Fruit fly (Drosophila melanogaster) whole organism, embryonic: ENCODE data around the gene CG13884.

Experiments
- Adf1 ChIP-seq: fragments of 200-800 bp; sonication (Bioruptor generic); IDR thresholded peaks from 2 replicates; pipeline ENCODE4 v1.3.6; 2022; ENCODE audit warnings: missing biosample characterization, missing genetic modification characterization
- Aef1 ChIP-seq: fragments of 200-800 bp; sonication (Bioruptor generic); IDR thresholded peaks from 3 replicates; pipeline ENCODE4 v1.3.6; 2022; ENCODE audit warnings: missing biosample characterization, missing genetic modification characterization
- BEAF-32 ChIP-seq: fragments of 200-800 bp; sonication (Bioruptor generic); optimal IDR thresholded peaks from 3 replicates; lab custom pipeline; 2017; ENCODE audit warnings: missing biosample characterization, missing genetic modification characterization, mild to moderate bottlenecking, moderate library complexity, missing genetic modification reagents
- Bdp1 ChIP-seq: fragments of 200-800 bp; sonication (Bioruptor generic); optimal IDR thresholded peaks from 3 replicates; lab custom pipeline; 2016; ENCODE audit warnings: missing biosample characterization, missing genetic modification characterization
- CG10267 ChIP-seq: fragments of 200-800 bp; sonication (Bioruptor generic); optimal IDR thresholded peaks from 2 replicates; lab custom pipeline; 2018; ENCODE audit warnings: missing biosample characterization, mild to moderate bottlenecking, missing genetic modification characterization, moderate library complexity
- CG10565 ChIP-seq: fragments of 200-800 bp; sonication (Bioruptor generic); optimal IDR thresholded peaks from 3 replicates; lab custom pipeline; 2016; ENCODE audit warnings: missing biosample characterization, mild to moderate bottlenecking, missing genetic modification characterization
- CG12155 ChIP-seq: fragments of 200-800 bp; sonication (Bioruptor generic); optimal IDR thresholded peaks from 3 replicates; lab custom pipeline; 2016; ENCODE audit warnings: missing biosample characterization, missing genetic modification characterization
- CG12391 ChIP-seq: fragments of 200-800 bp; sonication (Bioruptor generic); optimal IDR thresholded peaks from 3 replicates; lab custom pipeline; 2018; ENCODE audit warnings: missing biosample characterization, mild to moderate bottlenecking, missing genetic modification characterization, moderate library complexity
- CG13287 ChIP-seq: fragments of 200-800 bp; sonication (Bioruptor generic); IDR thresholded peaks from 2 replicates; pipeline ENCODE4 v1.3.6; 2022; ENCODE audit warnings: missing biosample characterization, missing genetic modification characterization; ENCODE audit not compliant: partially characterized antibody
- CG14050 ChIP-seq: fragments of 200-800 bp; sonication (Bioruptor generic); IDR thresholded peaks from 3 replicates; pipeline ENCODE4 v1.3.6; 2022; ENCODE audit warnings: missing biosample characterization, missing genetic modification characterization
- CG14667 ChIP-seq: fragments of 200-800 bp; sonication (Bioruptor generic); IDR thresholded peaks from 2 replicates; pipeline ENCODE4 v1.3.6; 2022; ENCODE audit warnings: missing biosample characterization, missing genetic modification characterization
- CG15011 ChIP-seq: fragments of 200-800 bp; sonication (Bioruptor generic); optimal IDR thresholded peaks from 3 replicates; lab custom pipeline; 2018; ENCODE audit warnings: missing biosample characterization, mild to moderate bottlenecking, missing genetic modification characterization
- CG16863 ChIP-seq: fragments of 200-800 bp; sonication (Bioruptor generic); optimal IDR thresholded peaks from 3 replicates; lab custom pipeline; 2016; ENCODE audit warnings: missing biosample characterization, missing genetic modification characterization
- CG2199 ChIP-seq: fragments of 200-800 bp; sonication (Bioruptor generic); IDR thresholded peaks from 3 replicates; pipeline ENCODE4 v1.3.6; 2022; ENCODE audit warnings: missing biosample characterization, missing genetic modification characterization
- CG3163 ChIP-seq: fragments of 200-800 bp; sonication (Bioruptor generic); optimal IDR thresholded peaks from 3 replicates; lab custom pipeline; 2016; ENCODE audit warnings: missing biosample characterization, missing genetic modification characterization
- CG32767 ChIP-seq: fragments of 200-800 bp; sonication (Bioruptor generic); IDR thresholded peaks from 2 replicates; pipeline ENCODE4 v1.3.6; 2022; ENCODE audit warnings: missing biosample characterization, missing genetic modification characterization
- CG33213 ChIP-seq: fragments of 200-800 bp; sonication (Bioruptor generic); optimal IDR thresholded peaks from 3 replicates; lab custom pipeline; 2016; ENCODE audit warnings: missing biosample characterization, missing genetic modification characterization
- CG34224 ChIP-seq: fragments of 200-800 bp; sonication (Bioruptor generic); IDR thresholded peaks from 3 replicates; pipeline ENCODE4 v1.3.6; 2022; ENCODE audit warnings: missing biosample characterization, missing genetic modification characterization; ENCODE audit not compliant: partially characterized antibody
- CG4424 ChIP-seq: fragments of 200-800 bp; sonication (Bioruptor generic); optimal IDR thresholded peaks from 3 replicates; lab custom pipeline; 2016; ENCODE audit warnings: missing biosample characterization, missing genetic modification characterization
- CG6654 ChIP-seq: fragments of 200-800 bp; sonication (Bioruptor generic); optimal IDR thresholded peaks from 2 replicates; lab custom pipeline; 2017; ENCODE audit warnings: missing biosample characterization, mild to moderate bottlenecking, missing genetic modification characterization
- CG9215 ChIP-seq: fragments of 200-800 bp; sonication (Bioruptor generic); IDR thresholded peaks from 2 replicates; pipeline ENCODE4 v1.3.6; 2022; ENCODE audit warnings: missing biosample characterization, missing genetic modification characterization
- CG9727 ChIP-seq: fragments of 200-800 bp; sonication (Bioruptor generic); optimal IDR thresholded peaks from 3 replicates; lab custom pipeline; 2017; ENCODE audit warnings: missing biosample characterization, mild to moderate bottlenecking, missing genetic modification characterization
- Dll ChIP-seq: fragments of 200-800 bp; sonication (Bioruptor generic); IDR thresholded peaks from 4 replicates; pipeline ENCODE4 v1.3.6; 2022; ENCODE audit warnings: missing biosample characterization, missing genetic modification characterization; ENCODE audit not compliant: partially characterized antibody
- Doc3 ChIP-seq: fragments of 200-800 bp; sonication (Bioruptor generic); IDR thresholded peaks from 3 replicates; pipeline ENCODE4 v1.3.6; 2022; ENCODE audit warnings: missing biosample characterization, missing genetic modification characterization; ENCODE audit not compliant: partially characterized antibody
- Dp ChIP-seq: fragments of 200-800 bp; sonication (Bioruptor generic); optimal IDR thresholded peaks from 2 replicates; lab custom pipeline; 2018; ENCODE audit warnings: missing biosample characterization, mild to moderate bottlenecking, missing genetic modification characterization, moderate library complexity
- E2f1 ChIP-seq: fragments of 200-800 bp; sonication (Bioruptor generic); IDR thresholded peaks from 2 replicates; pipeline ENCODE4 v1.3.6; 2022; ENCODE audit warnings: missing biosample characterization, missing genetic modification characterization
- E2f2 ChIP-seq: fragments of 200-800 bp; sonication (Bioruptor generic); IDR thresholded peaks from 2 replicates; pipeline ENCODE4 v1.3.6; 2022; ENCODE audit warnings: missing biosample characterization, missing genetic modification characterization
- Hmx ChIP-seq: fragments of 200-800 bp; sonication (Bioruptor generic); optimal IDR thresholded peaks from 2 replicates; lab custom pipeline; 2016; ENCODE audit warnings: missing biosample characterization, missing genetic modification characterization
- PHDP ChIP-seq: fragments of 200-800 bp; sonication (Bioruptor generic); optimal IDR thresholded peaks from 3 replicates; lab custom pipeline; 2018; ENCODE audit warnings: missing biosample characterization, mild to moderate bottlenecking, missing genetic modification characterization, moderate library complexity
- Ravus ChIP-seq: fragments of 200-800 bp; sonication (Bioruptor generic); IDR thresholded peaks from 2 replicates; pipeline ENCODE4 v1.3.6; 2022; ENCODE audit warnings: missing biosample characterization, missing genetic modification characterization
- Scr ChIP-seq: fragments of 200-800 bp; sonication (Bioruptor generic); IDR thresholded peaks from 2 replicates; pipeline ENCODE4 v1.3.6; 2022; ENCODE audit warnings: missing biosample characterization, missing genetic modification characterization; ENCODE audit not compliant: partially characterized antibody
- Sox102F ChIP-seq: fragments of 200-800 bp; sonication (Bioruptor generic); optimal IDR thresholded peaks from 2 replicates; lab custom pipeline; 2018; ENCODE audit warnings: missing biosample characterization, mild to moderate bottlenecking, missing genetic modification characterization, moderate library complexity
- Sry-δ ChIP-seq: fragments of 200-800 bp; sonication (Bioruptor generic); optimal IDR thresholded peaks from 2 replicates; lab custom pipeline; 2016; ENCODE audit warnings: missing biosample characterization, missing genetic modification characterization
- Usf ChIP-seq: fragments of 200-800 bp; sonication (Bioruptor generic); optimal IDR thresholded peaks from 2 replicates; lab custom pipeline; 2017; ENCODE audit warnings: missing genotype, missing biosample characterization, missing genetic modification characterization
- ab ChIP-seq: fragments of 200-800 bp; sonication (Bioruptor generic); optimal IDR thresholded peaks from 2 replicates; lab custom pipeline; 2016; ENCODE audit warnings: missing biosample characterization, missing genetic modification characterization
- amos ChIP-seq: fragments of 200-800 bp; sonication (Bioruptor generic); IDR thresholded peaks from 2 replicates; pipeline ENCODE4 v1.3.6; 2022; ENCODE audit warnings: missing biosample characterization, missing genetic modification characterization; ENCODE audit not compliant: partially characterized antibody
- br ChIP-seq: fragments of >200 bp; optimal IDR thresholded peaks from 2 replicates; lab custom pipeline; 2017
- en ChIP-seq: fragments of 200-800 bp; sonication (Bioruptor generic); optimal IDR thresholded peaks from 2 replicates; lab custom pipeline; 2016; ENCODE audit warnings: missing biosample characterization, missing genetic modification characterization
- ewg ChIP-seq: fragments of 200-800 bp; sonication (Bioruptor generic); optimal IDR thresholded peaks from 3 replicates; lab custom pipeline; 2017; ENCODE audit warnings: mild to moderate bottlenecking, missing biosample characterization, missing genetic modification reagents, missing genetic modification characterization
- hbn ChIP-seq: fragments of 200-800 bp; sonication (Bioruptor generic); IDR thresholded peaks from 2 replicates; pipeline ENCODE4 v1.3.6; 2022; ENCODE audit warnings: missing biosample characterization, missing genetic modification characterization; ENCODE audit not compliant: partially characterized antibody
- ind ChIP-seq: fragments of 200-800 bp; sonication (Bioruptor generic); optimal IDR thresholded peaks from 3 replicates; lab custom pipeline; 2016; ENCODE audit warnings: missing biosample characterization, missing genetic modification characterization
- odd ChIP-seq: fragments of 200-800 bp; sonication (Bioruptor generic); optimal IDR thresholded peaks from 2 replicates; lab custom pipeline; 2017; ENCODE audit warnings: missing biosample characterization, mild to moderate bottlenecking, missing genetic modification characterization
- pho ChIP-seq: fragments of 200-800 bp; sonication (Bioruptor generic); optimal IDR thresholded peaks from 2 replicates; lab custom pipeline; 2016; ENCODE audit warnings: missing biosample characterization, missing genetic modification characterization
- sens ChIP-seq: fragments of 200-800 bp; sonication (Bioruptor generic); peaks from one replicate; lab custom pipeline; 2016; ENCODE audit warnings: missing biosample characterization, missing genetic modification characterization
- sens-2 ChIP-seq: fragments of 200-800 bp; sonication (Bioruptor generic); IDR thresholded peaks from 2 replicates; pipeline ENCODE4 v1.3.6; 2022; ENCODE audit warnings: missing biosample characterization, missing genetic modification characterization
- sr ChIP-seq: fragments of 200-800 bp; sonication (Bioruptor generic); IDR thresholded peaks from 3 replicates; pipeline ENCODE4 v1.3.6; 2022; ENCODE audit warnings: missing biosample characterization, missing genetic modification characterization
- trh ChIP-seq: fragments of 200-800 bp; sonication (Bioruptor generic); optimal IDR thresholded peaks from 2 replicates; lab custom pipeline; 2016; ENCODE audit warnings: missing biosample characterization, missing genetic modification characterization
- unc-4 ChIP-seq: fragments of 200-800 bp; sonication (Bioruptor generic); IDR thresholded peaks from 2 replicates; pipeline ENCODE4 v1.3.6; 2022; ENCODE audit warnings: missing biosample characterization, missing genetic modification characterization; ENCODE audit not compliant: partially characterized antibody
- wor ChIP-seq: fragments of 200-800 bp; sonication (Bioruptor generic); IDR thresholded peaks from 2 replicates; pipeline ENCODE4 v1.3.6; 2022; ENCODE audit warnings: missing biosample characterization, missing genetic modification characterization

CG13884 gene

dm6 chr3L:356016-356472, 10.2 kb downstream of the CG13884 start, which contains the start of gene CG1231:
TSS of gene CG1231 (plus strand) at chr3L:356422.
- TF ChIP-seq Scr (GFP tag; lab: Robert Waterston, UW) (peak; percentile 52), sens-2 (GFP tag; lab: Robert Waterston, UW) (no peak), Dll (GFP tag; lab: Robert Waterston, UW) (peak; percentile 58; the same call in 2 of the 4 replicates), Sry-δ (GFP tag; lab: Kevin White, UChicago) (peak; percentile 1), unc-4 (GFP tag; lab: Robert Waterston, UW) (peak; percentile 60), BEAF-32 (GFP tag; lab: Kevin White, UChicago) (peak; percentile 39), en (no peak), amos (GFP tag; lab: Robert Waterston, UW) (peak; percentile 16; the same call in 1 of the 2 replicates), sens (GFP tag; lab: Kevin White, UChicago) (peak; percentile 46), CG13287 (GFP tag; lab: Robert Waterston, UW) (peak; percentile 66), Doc3 (GFP tag; lab: Robert Waterston, UW) (peak; percentile 52; the same call in 1 of the 3 replicates), ewg (GFP tag; lab: Kevin White, UChicago) (peak; percentile 8), Aef1 (no peak), Dp (peak; percentile 23), hbn (GFP tag; lab: Robert Waterston, UW) (peak; percentile 27; the same call in 1 of the 2 replicates), CG34224 (peak; percentile 20; the same call in 1 of the 3 replicates), CG12391 (no peak), E2f2 (GFP tag; lab: Robert Waterston, UW) (peak; percentile 57), CG15011 (GFP tag; lab: Kevin White, UChicago) (no peak)
- TF ChIP-seq, all 482 proteins: peak for 14

- TF ChIP-seq Bdp1 (GFP tag; lab: Kevin White, UChicago) (peak; percentile 25), sr (GFP tag; lab: Robert Waterston, UW) (no peak), Aef1 (peak; percentile 75), PHDP (tag; lab: Kevin White, UChicago) (no peak), CG10565 (GFP tag; lab: Kevin White, UChicago) (no peak), ind (GFP tag; lab: Kevin White, UChicago) (no peak), CG9215 (GFP tag; lab: Robert Waterston, UW) (peak; percentile 61), CG2199 (GFP tag; lab: Robert Waterston, UW) (peak; percentile 54; the same call in 1 of the 3 replicates), E2f1 (GFP tag; lab: Robert Waterston, UW) (peak; percentile 85), CG10267 (tag; lab: Kevin White, UChicago) (peak; percentile 76), en (no peak), CG9727 (GFP tag; lab: Kevin White, UChicago) (peak; percentile 80), ab (GFP tag; lab: Kevin White, UChicago) (no peak), Hmx (GFP tag; lab: Kevin White, UChicago) (no peak), Adf1 (no peak), pho (GFP tag; lab: Kevin White, UChicago) (peak; percentile 49), Sox102F (peak; percentile 80), CG14667 (GFP tag; lab: Robert Waterston, UW) (peak; percentile 76), CG32767 (peak; percentile 58; the same call in 1 of the 2 replicates), CG6654 (GFP tag; lab: Kevin White, UChicago) (no peak), wor (GFP tag; lab: Robert Waterston, UW) (peak; percentile 60), CG14050 (peak; percentile 45; the same call in 1 of the 3 replicates), Ravus (GFP tag; lab: Robert Waterston, UW) (peak; percentile 48), Usf (GFP tag; lab: Kevin White, UChicago) (no peak), CG4424 (GFP tag; lab: Kevin White, UChicago) (peak; percentile 64), CG3163 (peak; percentile 5), trh (GFP tag; lab: Kevin White, UChicago) (no peak), CG33213 (GFP tag; lab: Kevin White, UChicago) (peak; percentile 45), CG16863 (peak; percentile 50), hbn (GFP tag; lab: Robert Waterston, UW) (no peak), CG12155 (GFP tag; lab: Kevin White, UChicago) (peak; percentile 56), br (no peak), odd (no peak)
Measured at dm6 chr3L:350651-351228, 15.5 kb downstream of the CG13884 start.
